Worm (Caenorhabditis elegans) whole organism, early embryonic: ENCODE measurements around the gene ubc-8.

Source experiments
- ama-1 ChIP-seq: fragments of 150-350 bp; optimal IDR thresholded peaks from 2 replicates; lab custom pipeline; 2014
- ceh-13 ChIP-seq: fragments of 200-800 bp; sonication (Bioruptor generic); optimal IDR thresholded peaks from 2 replicates; lab custom pipeline; 2018; ENCODE audit warnings: mild to moderate bottlenecking, missing genetic modification characterization, missing compliant biosample characterization
- flt-1 ChIP-seq: fragments of 200-800 bp; sonication (Bioruptor generic); IDR thresholded peaks from 2 replicates; pipeline ENCODE4 v1.3.6; 2022; ENCODE audit warnings: missing genetic modification characterization, missing compliant biosample characterization
- hmg-4 ChIP-seq: fragments of 200-800 bp; sonication (Bioruptor generic); optimal IDR thresholded peaks from 2 replicates; lab custom pipeline; 2018; ENCODE audit warnings: mild to moderate bottlenecking, missing genetic modification characterization, missing compliant biosample characterization
- tbx-11 ChIP-seq: fragments of 200-800 bp; sonication (Bioruptor generic); IDR thresholded peaks from 2 replicates; pipeline ENCODE4 v1.3.6; 2022; ENCODE audit warnings: missing genetic modification characterization, missing compliant biosample characterization
- tra-4 ChIP-seq: sonication (generic microtip); optimal IDR thresholded peaks from 2 replicates; lab custom pipeline; 2017; ENCODE audit warnings: missing genetic modification characterization, missing compliant biosample characterization

ce11 chrIV:2666586-2667100, 40.4 kb downstream of the ubc-8 start, which contains the start of gene Y69A2AR.1:
- TF ChIP-seq flt-1 (GFP tag; lab: Robert Waterston, UW): no peak
- no peak for TF ChIP-seq tra-4 (tag; lab: Kevin White, UChicago)
- TF ChIP-seq ama-1 (lab: Kevin White, UChicago): no peak
- TF ChIP-seq hmg-4 (GFP tag; lab: Kevin White, UChicago): no peak
- no peak for TF ChIP-seq ceh-13
- no peak for TF ChIP-seq tbx-11
